Worm (Caenorhabditis elegans): ENCODE measurements around the gene fbxa-24.

DNA sequence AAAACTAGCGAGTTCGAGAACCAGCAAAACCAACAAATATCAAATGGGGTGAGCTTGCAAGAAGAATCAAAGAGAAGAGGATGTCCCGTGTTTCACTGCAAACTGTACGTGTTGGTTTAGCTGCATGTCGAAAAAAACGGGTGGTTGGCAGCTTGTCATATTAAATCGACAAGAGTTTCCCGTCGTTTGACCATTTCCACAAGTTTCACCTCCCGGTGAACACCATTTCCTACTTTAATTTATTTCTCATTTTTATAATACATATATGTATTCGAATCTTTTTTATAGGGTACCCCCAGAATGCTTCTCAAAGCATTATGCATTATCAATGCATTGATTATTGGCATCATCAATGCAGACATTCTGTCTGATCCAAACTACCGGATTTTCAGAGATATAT, 21.0 kb upstream of the fbxa-24 start, which contains the start of gene Y8A9A.2:
- TF ChIP-seq dao-5 (tag; optimal IDR thresholded peaks at IDR 0.05) (no peak), him-1 (tag; optimal IDR thresholded peaks at IDR 0.05) (no peak), W03F9.2 (tag; optimal IDR thresholded peaks at IDR 0.05) (no peak)

Data from whole organism, L4/young adult.